Fruit fly (Drosophila melanogaster): ENCODE data around the gene Or24a.

The Or24a gene

DNA sequence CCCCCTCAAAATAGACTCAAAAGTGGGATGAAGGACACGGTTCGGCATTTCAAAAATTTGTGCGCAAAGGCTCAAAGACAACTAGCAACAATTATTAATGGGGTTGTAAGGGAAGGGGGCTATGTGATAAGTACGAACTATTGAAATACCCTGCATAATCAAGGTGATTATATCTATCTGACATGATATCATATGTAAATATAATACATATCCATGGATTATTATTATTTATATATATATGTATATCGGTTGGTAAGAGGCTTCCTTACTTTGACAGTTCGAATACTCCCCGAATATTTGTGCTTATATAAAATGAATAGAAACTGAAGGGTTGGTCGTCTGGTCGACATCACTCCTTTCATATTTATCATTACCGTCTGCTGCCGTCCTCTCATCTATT lies 32.0 kb downstream of the Or24a start:
- TF ChIP-seq CG17806 (tag; optimal IDR thresholded peaks at IDR 0.05) (no peak), CG8159 (tag; optimal IDR thresholded peaks at IDR 0.05) (peak; percentile 11), CG15710 (tag; optimal IDR thresholded peaks at IDR 0.05) (no peak)

DNA sequence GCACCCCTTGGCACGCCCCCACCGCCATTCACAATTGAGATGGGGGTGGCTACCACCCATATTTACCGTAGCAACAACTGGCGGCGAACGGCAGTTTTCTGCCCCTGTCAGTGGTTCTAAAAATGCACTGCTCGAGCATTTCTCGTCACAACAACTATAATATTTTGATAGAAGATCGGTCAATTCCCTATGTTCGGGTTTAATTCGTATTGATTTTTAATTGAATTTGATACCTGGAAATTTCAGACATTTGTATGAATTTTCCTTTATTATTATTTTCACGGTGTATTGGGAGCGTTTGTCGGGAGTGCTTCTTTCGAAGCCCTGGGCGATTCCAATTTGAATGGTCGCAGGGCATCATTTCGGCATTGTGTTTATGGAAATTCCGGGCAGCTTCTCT lies 32.9 kb downstream of the Or24a start:
- TF ChIP-seq CG13204 (GFP tag; optimal IDR thresholded peaks at IDR 0.05) = no peak
- peak; percentile 40 for TF ChIP-seq CG8159 (tag; optimal IDR thresholded peaks at IDR 0.05)

DNA sequence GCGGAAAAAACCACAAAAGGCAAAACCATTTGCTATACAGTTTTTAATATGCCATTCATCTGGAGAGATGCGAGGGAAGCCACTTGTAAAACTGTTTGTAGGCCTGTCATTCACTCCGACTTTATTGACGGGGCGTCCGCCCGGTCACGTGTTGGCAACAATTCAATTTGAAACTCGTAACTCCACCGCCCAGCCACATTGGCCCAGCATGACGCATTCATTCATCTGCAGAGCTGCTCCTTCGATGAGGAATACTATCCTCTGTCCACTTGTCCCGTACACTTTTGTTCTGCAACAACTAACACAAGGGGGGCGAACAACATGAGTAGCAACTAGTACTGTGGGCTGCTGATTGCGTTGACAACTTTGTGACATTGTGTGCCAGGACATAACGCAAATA lies 33.6 kb downstream of the Or24a start:
- TF ChIP-seq Snoo (tag; optimal IDR thresholded peaks at IDR 0.05) (no peak), CG13204 (GFP tag; optimal IDR thresholded peaks at IDR 0.05) (no peak), CG8301 (tag; optimal IDR thresholded peaks at IDR 0.05) (no peak), CG8159 (tag; optimal IDR thresholded peaks at IDR 0.05) (no peak), EcR (GFP tag; optimal IDR thresholded peaks at IDR 0.05) (no peak), CG14655 (GFP tag; optimal IDR thresholded peaks at IDR 0.05) (no peak), Pif1A (GFP tag; optimal IDR thresholded peaks at IDR 0.05) (no peak)

DNA sequence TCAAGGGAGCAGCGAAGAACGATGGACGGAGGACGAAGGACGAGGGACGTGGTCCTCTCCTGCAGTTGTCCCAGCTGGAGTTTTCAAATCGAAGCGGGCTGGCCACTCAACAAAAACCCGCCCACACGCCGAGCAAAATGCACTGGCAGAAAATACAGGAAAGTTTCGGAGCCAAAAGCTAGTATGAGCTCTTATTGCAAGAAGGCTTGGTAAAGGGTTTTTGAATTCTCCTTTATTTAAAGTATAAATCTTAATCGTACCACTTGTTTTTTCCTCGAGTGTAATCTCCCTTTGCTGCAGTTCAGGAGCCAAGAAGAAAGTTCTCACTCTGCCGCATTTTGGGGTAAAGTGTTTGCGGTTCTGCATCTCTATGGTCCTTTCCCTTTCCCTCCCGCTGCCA lies 37.1 kb downstream of the Or24a start:
- TF ChIP-seq Snoo (tag; optimal IDR thresholded peaks at IDR 0.05) (no peak), D1 (tag; optimal IDR thresholded peaks at IDR 0.05) (no peak), CG8159 (tag; optimal IDR thresholded peaks at IDR 0.05) (peak; percentile 21), Pif1B (GFP tag; optimal IDR thresholded peaks at IDR 0.05) (no peak), CG10348 (GFP tag; IDR thresholded peaks at IDR 0.05) (no peak), CG32121 (GFP tag; IDR thresholded peaks at IDR 0.05) (no peak), Ets98B (GFP tag; IDR thresholded peaks at IDR 0.05) (no peak), rn (GFP tag; IDR thresholded peaks at IDR 0.05) (no peak), CG15710 (tag; optimal IDR thresholded peaks at IDR 0.05) (peak; percentile 1)

DNA sequence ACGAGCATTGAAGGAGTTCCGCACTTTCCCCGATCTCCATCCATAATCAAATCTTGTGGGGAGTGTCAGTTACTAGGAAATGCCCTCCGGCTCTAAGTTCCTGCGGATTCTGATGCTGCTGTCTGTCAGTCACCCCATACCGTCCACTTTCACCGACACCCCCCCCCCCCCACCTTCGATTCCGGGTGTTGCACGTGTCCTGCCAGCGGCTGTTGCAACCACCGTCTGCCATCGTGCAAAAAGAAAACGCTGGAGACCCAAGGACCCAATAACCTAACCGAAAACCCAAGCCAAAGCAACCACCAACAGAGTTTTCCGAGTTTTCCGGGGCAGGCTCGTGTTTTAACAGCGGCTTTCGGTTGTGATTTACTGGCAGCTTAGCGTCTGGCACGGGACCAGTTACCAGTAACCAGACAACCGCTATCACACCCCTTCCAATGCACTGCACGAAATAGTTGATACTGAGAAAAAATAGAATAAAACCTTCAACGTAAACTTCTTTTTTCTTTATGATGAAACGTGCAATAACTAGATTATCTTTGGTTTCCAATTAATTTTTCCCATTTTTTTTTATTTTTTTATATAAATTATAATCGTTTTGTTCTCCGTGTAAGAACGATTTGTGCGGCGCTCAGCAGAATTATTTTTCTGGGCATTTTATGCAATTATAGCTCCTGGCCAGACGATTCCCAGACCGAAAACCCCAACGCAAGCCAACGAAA lies 41.1 kb downstream of the Or24a start:
- TF ChIP-seq CG8159 (tag; optimal IDR thresholded peaks at IDR 0.05) (peak; percentile 32), fd96Ca (GFP tag; IDR thresholded peaks at IDR 0.05) (no peak), CG13204 (GFP tag; optimal IDR thresholded peaks at IDR 0.05) (no peak), CG15710 (tag; optimal IDR thresholded peaks at IDR 0.05) (peak; percentile 18), CG17806 (tag; optimal IDR thresholded peaks at IDR 0.05) (no peak)

DNA sequence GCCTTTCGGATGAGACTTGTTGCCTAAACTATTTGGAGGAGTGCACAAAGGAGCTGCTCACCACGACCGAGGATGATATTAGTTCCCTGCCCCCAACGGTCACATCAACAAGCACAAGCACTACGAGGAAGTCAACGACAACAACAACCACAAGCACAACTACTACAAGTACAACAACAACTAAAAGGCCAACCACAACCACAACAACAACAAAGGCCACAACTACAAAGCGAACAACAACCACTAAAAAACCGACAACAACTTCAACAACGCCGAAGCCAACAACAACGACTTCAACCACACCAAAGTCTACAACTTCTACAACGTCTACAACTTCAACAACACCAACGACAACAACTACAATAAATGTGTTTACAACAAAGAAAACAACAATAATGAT lies 42.9 kb downstream of the Or24a start:
- TF ChIP-seq gl (tag; optimal IDR thresholded peaks at IDR 0.05) = no peak
- no peak for TF ChIP-seq CG10348 (GFP tag; IDR thresholded peaks at IDR 0.05)
- no peak for TF ChIP-seq rn (GFP tag; IDR thresholded peaks at IDR 0.05)
- no peak for TF ChIP-seq CG17806 (tag; optimal IDR thresholded peaks at IDR 0.05)
- TF ChIP-seq CG13204 (GFP tag; optimal IDR thresholded peaks at IDR 0.05) = no peak
- TF ChIP-seq CG4496 (GFP tag; IDR thresholded peaks at IDR 0.05) = no peak
- TF ChIP-seq fd96Ca (GFP tag; IDR thresholded peaks at IDR 0.05) = no peak
- TF ChIP-seq CG9948 (tag; optimal IDR thresholded peaks at IDR 0.05) = no peak
- no peak for TF ChIP-seq Snoo (tag; optimal IDR thresholded peaks at IDR 0.05)

DNA sequence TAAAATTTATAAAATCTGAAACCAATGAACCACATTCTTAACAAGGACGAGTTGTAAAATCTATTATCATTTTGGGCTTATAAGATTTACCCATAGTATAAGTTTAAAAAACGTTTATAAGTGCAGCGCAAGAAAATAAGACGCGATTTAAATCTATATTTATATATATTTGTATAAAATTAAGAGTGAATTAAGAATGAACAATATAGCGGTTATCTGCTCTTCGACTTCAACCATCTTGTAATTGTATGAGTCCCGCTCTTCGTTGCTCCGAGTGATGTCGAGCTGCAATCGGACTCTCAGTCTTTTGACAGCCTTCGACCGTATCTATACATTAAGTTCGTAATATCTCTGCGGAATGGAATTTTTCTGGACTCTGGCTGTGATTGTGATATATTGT lies 44.5 kb downstream of the Or24a start, which contains the start of gene Sr-CI:
Gene Sr-CI (plus strand): TSS at position 301 of the 400 bp plus-strand sequence.
- no peak for TF ChIP-seq CG14655 (GFP tag; optimal IDR thresholded peaks at IDR 0.05)

DNA sequence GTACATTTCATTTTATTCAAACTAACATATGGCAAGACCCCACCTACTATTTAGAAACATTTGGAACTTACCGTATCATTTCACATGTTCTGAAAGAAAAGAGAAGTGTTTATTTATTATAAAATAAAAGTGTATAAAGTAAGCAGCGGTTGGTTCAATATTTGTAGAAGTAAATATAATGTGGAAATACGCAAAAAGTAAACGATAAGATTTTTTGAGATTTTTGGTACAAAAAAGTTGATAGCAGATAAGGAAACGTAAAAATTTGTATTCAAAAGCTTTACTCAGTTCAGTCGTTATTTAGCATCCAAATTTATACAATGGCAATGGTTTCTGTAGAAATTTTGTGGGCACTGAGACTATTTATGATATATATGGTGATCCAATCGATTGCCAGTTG lies 45.9 kb downstream of the Or24a start, which contains the start of gene Sr-CIII:
Gene Sr-CIII (plus strand): TSS at position 301 of the 400 bp plus-strand sequence.
- no peak for TF ChIP-seq CG32121 (GFP tag; IDR thresholded peaks at IDR 0.05)
- no peak for TF ChIP-seq CG12605 (GFP tag; IDR thresholded peaks at IDR 0.05)

DNA sequence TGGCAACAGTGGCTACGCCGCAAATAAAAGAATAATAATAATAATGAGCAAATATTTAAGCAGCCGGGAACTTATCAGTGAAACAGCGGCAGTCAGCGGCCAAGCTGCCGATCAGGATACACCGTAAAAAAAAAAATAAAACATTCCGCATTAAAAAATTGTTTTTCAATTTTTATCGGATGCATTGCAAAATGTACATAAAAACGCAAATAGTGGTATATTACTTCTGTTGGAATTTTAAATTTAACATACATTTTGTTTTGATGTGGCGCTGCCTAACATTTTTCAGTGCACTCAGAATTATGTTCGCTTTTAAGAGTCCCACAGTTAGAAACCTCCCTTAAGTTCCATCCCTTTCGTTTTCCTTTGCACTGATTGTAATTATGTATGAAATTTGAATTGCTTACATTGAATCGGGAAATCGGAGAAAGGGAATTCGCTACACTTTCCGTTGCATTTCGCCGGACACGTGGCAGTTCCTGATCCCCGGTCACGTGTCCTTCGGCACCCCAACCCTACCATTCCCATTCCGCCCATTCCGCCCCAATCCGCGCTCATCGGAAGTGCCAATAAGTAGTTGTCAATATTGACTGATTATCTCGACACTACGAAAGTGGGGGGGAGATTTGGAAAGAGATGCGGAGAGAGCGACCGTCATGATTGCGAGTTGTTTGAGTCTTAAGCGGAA lies 46.8 kb downstream of the Or24a start:
- TF ChIP-seq CG9948 (tag; optimal IDR thresholded peaks at IDR 0.05) (peak; percentile 63), CG13204 (GFP tag; optimal IDR thresholded peaks at IDR 0.05) (peak; percentile 1), Snoo (tag; optimal IDR thresholded peaks at IDR 0.05) (peak; percentile 70), CG15710 (tag; optimal IDR thresholded peaks at IDR 0.05) (peak; percentile 79), CG14655 (GFP tag; optimal IDR thresholded peaks at IDR 0.05) (peak; percentile 52), CG32121 (GFP tag; IDR thresholded peaks at IDR 0.05) (peak; percentile 65), CG12605 (GFP tag; IDR thresholded peaks at IDR 0.05) (peak; percentile 53), CG4496 (GFP tag; IDR thresholded peaks at IDR 0.05) (peak; percentile 67; the same call in 2 of the 3 replicates), CG34367 (tag; optimal IDR thresholded peaks at IDR 0.05) (peak; percentile 57), CG17806 (tag; optimal IDR thresholded peaks at IDR 0.05) (peak; percentile 65), CG8159 (tag; optimal IDR thresholded peaks at IDR 0.05) (peak; percentile 74), rn (GFP tag; IDR thresholded peaks at IDR 0.05) (no peak), D1 (tag; optimal IDR thresholded peaks at IDR 0.05) (no peak), fd96Ca (GFP tag; IDR thresholded peaks at IDR 0.05) (no peak), Ets98B (GFP tag; IDR thresholded peaks at IDR 0.05) (peak; percentile 46; the same call in 1 of the 2 replicates), Pif1B (GFP tag; optimal IDR thresholded peaks at IDR 0.05) (peak; percentile 66), gl (tag; optimal IDR thresholded peaks at IDR 0.05) (no peak), CG10348 (GFP tag; IDR thresholded peaks at IDR 0.05) (no peak), CG8301 (tag; optimal IDR thresholded peaks at IDR 0.05) (peak; percentile 33), Pif1A (GFP tag; optimal IDR thresholded peaks at IDR 0.05) (peak; percentile 61)

Data from whole organism, pupa.